Worm (Caenorhabditis elegans): ENCODE results near the gene eol-1.

eol-1 gene

ce11 chrV:13935423-13935822 lies 45.3 kb downstream of the eol-1 start:
- TF ChIP-seq C34F6.9 (tag; optimal IDR thresholded peaks at IDR 0.05) = no peak
- TF ChIP-seq nhr-77 (tag; optimal IDR thresholded peaks at IDR 0.05) = no peak
- no peak for TF ChIP-seq unc-39 (tag; optimal IDR thresholded peaks at IDR 0.05)
- no peak for TF ChIP-seq skn-1 (tag; optimal IDR thresholded peaks at IDR 0.05)
- TF ChIP-seq sma-3 (GFP tag; optimal IDR thresholded peaks at IDR 0.05) = no peak
- TF ChIP-seq mbf-1 (tag; optimal IDR thresholded peaks at IDR 0.05) = no peak
- no peak for TF ChIP-seq nhr-25 (tag; optimal IDR thresholded peaks at IDR 0.05)
- TF ChIP-seq ceh-82 (tag; optimal IDR thresholded peaks at IDR 0.05) = no peak
- TF ChIP-seq nhr-6 (tag; optimal IDR thresholded peaks at IDR 0.05) = no peak
- TF ChIP-seq F13H6.1 (tag; optimal IDR thresholded peaks at IDR 0.05) = no peak
- TF ChIP-seq ztf-11 (tag; optimal IDR thresholded peaks at IDR 0.05) = no peak
- no peak for TF ChIP-seq ZK546.5 (tag; optimal IDR thresholded peaks at IDR 0.05)
- no peak for TF ChIP-seq snpc-4 (tag; optimal IDR thresholded peaks at IDR 0.05)
- no peak for TF ChIP-seq mab-5 (tag; optimal IDR thresholded peaks at IDR 0.05)
- TF ChIP-seq ama-1 (optimal IDR thresholded peaks at IDR 0.05) = no peak

ce11 chrV:13934545-13934944 lies 46.2 kb downstream of the eol-1 start, which contains the start of gene R10D12.1:
TSS of gene R10D12.1 (minus strand) at chrV:13934645.
- no peak for TF ChIP-seq unc-39 (tag; optimal IDR thresholded peaks at IDR 0.05)

ce11 chrV:13931952-13932351 lies 48.8 kb downstream of the eol-1 start:
- no peak for TF ChIP-seq skn-1 (tag; optimal IDR thresholded peaks at IDR 0.05)
- TF ChIP-seq lin-39 (tag; optimal IDR thresholded peaks at IDR 0.05) = no peak
- TF ChIP-seq ztf-1 (GFP tag; conservative IDR thresholded peaks at IDR 0.05) = no peak
- no peak for TF ChIP-seq sma-3 (GFP tag; optimal IDR thresholded peaks at IDR 0.05)
- no peak for TF ChIP-seq nhr-12 (tag; optimal IDR thresholded peaks at IDR 0.05)
- no peak for TF ChIP-seq C34F6.9 (tag; optimal IDR thresholded peaks at IDR 0.05)
- TF ChIP-seq nhr-25 (tag; optimal IDR thresholded peaks at IDR 0.05) = no peak
- TF ChIP-seq elt-1 (tag; optimal IDR thresholded peaks at IDR 0.05) = no peak
- no peak for TF ChIP-seq nhr-23 (tag; optimal IDR thresholded peaks at IDR 0.05)
- no peak for TF ChIP-seq ztf-11 (tag; optimal IDR thresholded peaks at IDR 0.05)
- no peak for TF ChIP-seq dmd-4 (tag; optimal IDR thresholded peaks at IDR 0.05)
- TF ChIP-seq nhr-10 (tag; optimal IDR thresholded peaks at IDR 0.05) = no peak
- no peak for TF ChIP-seq lsy-2 (tag; optimal IDR thresholded peaks at IDR 0.05)

- TF ChIP-seq zag-1 (tag; optimal IDR thresholded peaks at IDR 0.05) (no peak), lin-39 (tag; optimal IDR thresholded peaks at IDR 0.05) (no peak), C34F6.9 (tag; optimal IDR thresholded peaks at IDR 0.05) (no peak), nhr-237 (tag; optimal IDR thresholded peaks at IDR 0.05) (no peak), lin-11 (tag; optimal IDR thresholded peaks at IDR 0.05) (no peak), ztf-4 (tag; optimal IDR thresholded peaks at IDR 0.05) (no peak), Y55F3AM.14 (GFP tag; optimal IDR thresholded peaks at IDR 0.05) (no peak), gmeb-1 (tag; optimal IDR thresholded peaks at IDR 0.05) (no peak), mbf-1 (tag; optimal IDR thresholded peaks at IDR 0.05) (no peak), nhr-12 (tag; optimal IDR thresholded peaks at IDR 0.05) (no peak), crh-2 (tag; optimal IDR thresholded peaks at IDR 0.05) (no peak), elt-1 (tag; optimal IDR thresholded peaks at IDR 0.05) (no peak), nhr-25 (tag; optimal IDR thresholded peaks at IDR 0.05) (no peak), ama-1 (optimal IDR thresholded peaks at IDR 0.05) (no peak), lsy-2 (tag; optimal IDR thresholded peaks at IDR 0.05) (no peak), F13H6.1 (tag; optimal IDR thresholded peaks at IDR 0.05) (no peak), fos-1 (tag; optimal IDR thresholded peaks at IDR 0.05) (no peak), nhr-6 (tag; optimal IDR thresholded peaks at IDR 0.05) (no peak)
Observed at ce11 chrV:13931225-13931624, 49.5 kb downstream of the eol-1 start, which contains the start of gene C06B3.16. TSS of gene C06B3.16 (plus strand) at chrV:13931525.

ce11 chrV:13929503-13929902 lies 51.2 kb downstream of the eol-1 start, which contains the start of gene srxa-13:
TSS of gene srxa-13 (plus strand) at chrV:13929803.
- TF ChIP-seq nhr-6 (tag; optimal IDR thresholded peaks at IDR 0.05) (no peak), gmeb-1 (tag; optimal IDR thresholded peaks at IDR 0.05) (no peak), ztf-1 (GFP tag; conservative IDR thresholded peaks at IDR 0.05) (no peak), lsy-2 (tag; optimal IDR thresholded peaks at IDR 0.05) (no peak), sma-9 (GFP tag; optimal IDR thresholded peaks at IDR 0.05) (no peak), sma-9 (tag; optimal IDR thresholded peaks at IDR 0.05) (no peak), nhr-11 (tag; optimal IDR thresholded peaks at IDR 0.05) (no peak), unc-55 (GFP tag; optimal IDR thresholded peaks at IDR 0.05) (no peak), elt-3 (tag; optimal IDR thresholded peaks at IDR 0.05) (no peak), lin-39 (tag; optimal IDR thresholded peaks at IDR 0.05) (no peak), R02D3.7 (tag; optimal IDR thresholded peaks at IDR 0.05) (no peak), ztf-11 (tag; optimal IDR thresholded peaks at IDR 0.05) (no peak), snpc-4 (tag; optimal IDR thresholded peaks at IDR 0.05) (no peak), zag-1 (tag; optimal IDR thresholded peaks at IDR 0.05) (no peak), peb-1 (tag; optimal IDR thresholded peaks at IDR 0.05) (no peak)

All from whole organism, L2 larva.